Worm (Caenorhabditis elegans) whole organism, young adult: ENCODE results near the gene mtm-3.
A peak's percentile ranks its signal among the peaks of the same experiment; 100 is the strongest.

Experiments
- B0035.1 ChIP-seq: sonication (generic microtip); optimal IDR thresholded peaks from 2 replicates; lab custom pipeline; 2016; ENCODE audit warnings: missing genetic modification characterization, mild to moderate bottlenecking, missing compliant biosample characterization, missing genotype, missing genetic modification reagents
- B0261.1 ChIP-seq: sonication (generic microtip); optimal IDR thresholded peaks from 2 replicates; lab custom pipeline; 2016; ENCODE audit warnings: mild to moderate bottlenecking, missing genetic modification characterization, moderate library complexity, missing compliant biosample characterization
- B0336.3 ChIP-seq: fragments of 200-800 bp; sonication (Bioruptor generic); IDR thresholded peaks from 2 replicates; pipeline ENCODE4 v1.3.6; 2022; ENCODE audit warnings: missing genetic modification characterization, missing compliant biosample characterization
- F37B4.10 ChIP-seq: fragments of 200-800 bp; sonication (Bioruptor generic); IDR thresholded peaks from 2 replicates; pipeline ENCODE4 v1.3.6; 2022; ENCODE audit warnings: missing genetic modification characterization, missing compliant biosample characterization
- F39B2.1 ChIP-seq: fragments of 200-800 bp; sonication (Bioruptor generic); IDR thresholded peaks from 2 replicates; pipeline ENCODE4 v1.3.6; 2022; ENCODE audit warnings: missing genetic modification reagents, missing genetic modification characterization, missing compliant biosample characterization
- F55B11.4 ChIP-seq: sonication (generic microtip); optimal IDR thresholded peaks from 2 replicates; lab custom pipeline; 2016; ENCODE audit warnings: missing compliant biosample characterization, missing genetic modification characterization, borderline replicate concordance; ENCODE audit not compliant: insufficient read depth
- K11D2.4 ChIP-seq: fragments of 200-800 bp; sonication (Bioruptor generic); IDR thresholded peaks from 2 replicates; pipeline ENCODE4 v1.3.6; 2022; ENCODE audit warnings: missing genetic modification reagents, missing genetic modification characterization, missing compliant biosample characterization
- K12H6.12 ChIP-seq: fragments of 200-800 bp; sonication (Bioruptor generic); optimal IDR thresholded peaks from 2 replicates; lab custom pipeline; 2018; ENCODE audit warnings: mild to moderate bottlenecking, missing genetic modification characterization, missing compliant biosample characterization
- T07F8.4 ChIP-seq: sonication (generic microtip); optimal IDR thresholded peaks from 2 replicates; lab custom pipeline; 2016; ENCODE audit warnings: mild to moderate bottlenecking, missing genetic modification characterization, moderate library complexity, missing compliant biosample characterization
- Y53F4B.3 ChIP-seq: fragments of 200-800 bp; sonication (Bioruptor generic); IDR thresholded peaks from 2 replicates; pipeline ENCODE4 v1.3.6; 2022; ENCODE audit warnings: missing genetic modification reagents, missing genetic modification characterization, missing compliant biosample characterization
- Y53G8AR.9 ChIP-seq: fragments of 200-800 bp; sonication (Bioruptor generic); conservative IDR thresholded peaks from 2 replicates; pipeline ENCODE4 v1.3.6; 2022; ENCODE audit warnings: missing genetic modification reagents, missing genetic modification characterization, missing compliant biosample characterization
- ama-1 ChIP-seq, 3 experiments: fragments of 150-350 bp in 1 of 3; sonication (generic microtip) in 2 of 3; optimal IDR thresholded peaks; 2 replicates each; lab custom pipeline; 2014 to 2018; ENCODE audit warnings: missing biosample characterization in 2 of 3, missing genetic modification characterization in 2 of 3, missing genetic modification reagents in 2 of 3
- atf-7 ChIP-seq: sonication (generic microtip); optimal IDR thresholded peaks from 2 replicates; lab custom pipeline; 2017; ENCODE audit warnings: mild to moderate bottlenecking, missing genetic modification characterization, missing compliant biosample characterization
- attf-3 ChIP-seq: fragments of 200-800 bp; sonication (Bioruptor generic); conservative IDR thresholded peaks from 2 replicates; pipeline ENCODE4 v1.3.6; 2022; ENCODE audit warnings: missing genetic modification reagents, missing genetic modification characterization, missing compliant biosample characterization
- attf-5 ChIP-seq: fragments of 200-800 bp; sonication (Bioruptor generic); optimal IDR thresholded peaks from 2 replicates; lab custom pipeline; 2018; ENCODE audit warnings: mild to moderate bottlenecking, missing genetic modification characterization, missing compliant biosample characterization
- attf-6 ChIP-seq: fragments of 200-800 bp; sonication (Bioruptor generic); IDR thresholded peaks from 2 replicates; pipeline ENCODE4 v1.3.6; 2022; ENCODE audit warnings: missing genetic modification reagents, missing genetic modification characterization, missing compliant biosample characterization
- bed-1 ChIP-seq: fragments of 200-800 bp; sonication (Bioruptor generic); IDR thresholded peaks from 2 replicates; pipeline ENCODE4 v1.3.6; 2022; ENCODE audit warnings: missing genetic modification reagents, missing genetic modification characterization, missing compliant biosample characterization
- bed-2 ChIP-seq: fragments of 200-800 bp; sonication (Bioruptor generic); IDR thresholded peaks from 2 replicates; pipeline ENCODE4 v1.3.6; 2022; ENCODE audit warnings: missing genetic modification reagents, missing genetic modification characterization, missing compliant biosample characterization
- ccch-3 ChIP-seq: fragments of 200-800 bp; sonication (Bioruptor generic); optimal IDR thresholded peaks from 2 replicates; lab custom pipeline; 2018; ENCODE audit warnings: mild to moderate bottlenecking, missing genetic modification characterization, missing compliant biosample characterization
- cebp-1 ChIP-seq, 2 experiments: fragments of 200-800 bp in 1 of 2; sonication (Bioruptor generic) in 1 of 2; sonication (generic microtip) in 1 of 2; IDR thresholded peaks in 1 of 2; optimal IDR thresholded peaks in 1 of 2; 2 replicates each; pipeline versions ENCODE4 v1.3.6 to Lab custom; 2017 to 2022; ENCODE audit warnings: missing compliant biosample characterization in 2 of 2, missing genetic modification characterization in 2 of 2, mild to moderate bottlenecking in 1 of 2, missing genetic modification reagents in 1 of 2, moderate library complexity in 1 of 2
- cebp-2 ChIP-seq: fragments of 200-800 bp; sonication (Bioruptor generic); IDR thresholded peaks from 2 replicates; pipeline ENCODE4 v1.3.6; 2022; ENCODE audit warnings: missing genetic modification characterization, missing compliant biosample characterization
- ceh-58 ChIP-seq: fragments of 200-800 bp; sonication (Bioruptor generic); IDR thresholded peaks from 2 replicates; pipeline ENCODE4 v1.3.6; 2022; ENCODE audit warnings: missing genetic modification characterization, missing compliant biosample characterization
- chd-7 ChIP-seq: sonication (generic microtip); optimal IDR thresholded peaks from 2 replicates; lab custom pipeline; 2016; ENCODE audit warnings: mild to moderate bottlenecking, missing genetic modification characterization, moderate library complexity, missing compliant biosample characterization
- dpl-1 ChIP-seq: fragments of 150-350 bp; optimal IDR thresholded peaks from 2 replicates; lab custom pipeline; 2014; ENCODE audit warnings: missing biosample characterization, missing genetic modification reagents, missing genetic modification characterization
- egl-44 ChIP-seq: fragments of 200-800 bp; sonication (Bioruptor generic); IDR thresholded peaks from 2 replicates; pipeline ENCODE4 v1.3.6; 2022; ENCODE audit warnings: missing genetic modification reagents, missing genetic modification characterization, missing compliant biosample characterization
- ekl-4 ChIP-seq: fragments of 200-800 bp; sonication (Bioruptor generic); IDR thresholded peaks from 2 replicates; pipeline ENCODE4 v1.3.6; 2022; ENCODE audit warnings: missing genetic modification reagents, missing genetic modification characterization, missing compliant biosample characterization
- him-1 ChIP-seq: sonication (generic microtip); optimal IDR thresholded peaks from 2 replicates; lab custom pipeline; 2016; ENCODE audit warnings: missing genotype, missing genetic modification reagents, missing genetic modification characterization, missing compliant biosample characterization
- hmg-1.2 ChIP-seq: fragments of 200-800 bp; sonication (Bioruptor generic); IDR thresholded peaks from 2 replicates; pipeline ENCODE4 v1.3.6; 2022; ENCODE audit warnings: missing genetic modification reagents, missing genetic modification characterization, missing compliant biosample characterization
- lag-1 ChIP-seq: fragments of 200-800 bp; sonication (Bioruptor generic); IDR thresholded peaks from 2 replicates; pipeline ENCODE4 v1.3.6; 2022; ENCODE audit warnings: missing genetic modification reagents, missing genetic modification characterization, missing compliant biosample characterization
- lin-35 ChIP-seq, 3 experiments: fragments of 150-350 bp in 2 of 3; sonication (generic microtip) in 1 of 3; optimal IDR thresholded peaks; 2 replicates each; lab custom pipeline; 2014 to 2018; ENCODE audit warnings: missing biosample characterization in 3 of 3, missing genetic modification characterization in 3 of 3, missing genetic modification reagents in 3 of 3
- lin-54 ChIP-seq: fragments of 200-800 bp; sonication (Bioruptor generic); optimal IDR thresholded peaks from 2 replicates; lab custom pipeline; 2018; ENCODE audit warnings: mild to moderate bottlenecking, missing genetic modification characterization, missing compliant biosample characterization
- lsy-27 ChIP-seq: sonication (generic microtip); optimal IDR thresholded peaks from 2 replicates; lab custom pipeline; 2017; ENCODE audit warnings: missing genetic modification characterization, mild to moderate bottlenecking, missing compliant biosample characterization, antibody characterized with exemption, missing genotype, borderline replicate concordance; ENCODE audit not compliant: insufficient read depth
- madf-6 ChIP-seq: fragments of 200-800 bp; sonication (Bioruptor generic); IDR thresholded peaks from 2 replicates; pipeline ENCODE4 v1.3.6; 2022; ENCODE audit warnings: missing genetic modification reagents, missing genetic modification characterization, missing compliant biosample characterization
- mes-4 ChIP-seq: sonication (generic microtip); optimal IDR thresholded peaks from 2 replicates; lab custom pipeline; 2016; ENCODE audit warnings: missing genotype, missing genetic modification characterization, missing compliant biosample characterization
- nfya-2 ChIP-seq: fragments of 200-800 bp; sonication (Bioruptor generic); IDR thresholded peaks from 2 replicates; pipeline ENCODE4 v1.3.6; 2022; ENCODE audit warnings: missing genetic modification reagents, missing genetic modification characterization, missing compliant biosample characterization
- nfyb-1 ChIP-seq: fragments of 200-800 bp; sonication (Bioruptor generic); IDR thresholded peaks from 2 replicates; pipeline ENCODE4 v1.3.6; 2022; ENCODE audit warnings: missing genetic modification reagents, missing genetic modification characterization, missing compliant biosample characterization
- pbrm-1 ChIP-seq: fragments of 200-800 bp; sonication (Bioruptor generic); IDR thresholded peaks from 2 replicates; pipeline ENCODE4 v1.3.6; 2022; ENCODE audit warnings: missing genetic modification reagents, missing genetic modification characterization, missing compliant biosample characterization
- rcor-1 ChIP-seq: fragments of 200-800 bp; sonication (Bioruptor generic); IDR thresholded peaks from 2 replicates; pipeline ENCODE4 v1.3.6; 2022; ENCODE audit warnings: missing genetic modification reagents, missing genetic modification characterization, missing compliant biosample characterization
- snpc-1.1 ChIP-seq: sonication (generic microtip); optimal IDR thresholded peaks from 2 replicates; lab custom pipeline; 2017; ENCODE audit warnings: missing genetic modification characterization, mild to moderate bottlenecking, missing compliant biosample characterization, antibody characterized with exemption, moderate library complexity, missing genotype, missing genetic modification reagents; ENCODE audit not compliant: insufficient read depth
- somi-1 ChIP-seq: fragments of 200-800 bp; sonication (Bioruptor generic); optimal IDR thresholded peaks from 2 replicates; lab custom pipeline; 2018; ENCODE audit warnings: mild to moderate bottlenecking, missing genetic modification characterization, missing compliant biosample characterization
- sptf-2 ChIP-seq: fragments of 200-800 bp; sonication (Bioruptor generic); optimal IDR thresholded peaks from 2 replicates; lab custom pipeline; 2018; ENCODE audit warnings: mild to moderate bottlenecking, missing genetic modification characterization, missing compliant biosample characterization
- ztf-18 ChIP-seq: sonication (generic microtip); optimal IDR thresholded peaks from 2 replicates; lab custom pipeline; 2016; ENCODE audit warnings: missing genotype, mild to moderate bottlenecking, missing genetic modification characterization, missing compliant biosample characterization

Gene mtm-3

ce11 chrIII:3790855-3791254 is 9.4 kb downstream of the mtm-3 start (continued):
- TF ChIP-seq dpl-1 (GFP tag; lab: Kevin White, UChicago) (no peak), bed-2 (no peak)

- TF ChIP-seq cebp-2 (0 out of 2 replicates have a peak, but pooled peaks have one; percentile 60), somi-1 (GFP tag; lab: Kevin White, UChicago) (no peak), Y53F4B.3 (GFP tag; lab: Robert Waterston, UW) (no peak), him-1 (tag; lab: Kevin White, UChicago) (peak; percentile 56), lin-35 (GFP tag; optimal IDR thresholded peaks at IDR 0.05; lab: Kevin White, UChicago) (peak in 1 of 3 experiments; percentile 29), Y53G8AR.9 (GFP tag; lab: Robert Waterston, UW) (peak; percentile 21; the same call in 1 of the 2 replicates), B0261.1 (tag; lab: Kevin White, UChicago) (no peak), lsy-27 (no peak), pbrm-1 (GFP tag; lab: Robert Waterston, UW) (no peak; the same call in 1 of the 2 replicates), ceh-58 (GFP tag; lab: Robert Waterston, UW) (no peak), attf-6 (GFP tag; lab: Robert Waterston, UW) (no peak), sptf-2 (no peak), F55B11.4 (tag; lab: Kevin White, UChicago) (no peak), ccch-3 (no peak), F37B4.10 (GFP tag; lab: Robert Waterston, UW) (no peak), K12H6.12 (tag; lab: Kevin White, UChicago) (no peak), egl-44 (no peak), hmg-1.2 (GFP tag; lab: Robert Waterston, UW) (no peak), ekl-4 (GFP tag; lab: Robert Waterston, UW) (peak; percentile 47; the same call in 1 of the 2 replicates), attf-3 (GFP tag; lab: Robert Waterston, UW) (no peak), mes-4 (tag; lab: Kevin White, UChicago) (no peak), F39B2.1 (no peak), lin-54 (GFP tag; lab: Kevin White, UChicago) (no peak), chd-7 (tag; lab: Kevin White, UChicago) (peak; percentile 40), nfyb-1 (0 out of 2 replicates have a peak, but pooled peaks have one; percentile 46), attf-5 (GFP tag; lab: Kevin White, UChicago) (no peak), K11D2.4 (0 out of 2 replicates have a peak, but pooled peaks have one; percentile 32), bed-1 (GFP tag; lab: Robert Waterston, UW) (no peak), B0035.1 (tag; lab: Kevin White, UChicago) (no peak), cebp-1 (GFP tag; IDR thresholded peaks at IDR 0.05; lab: Robert Waterston, UW) (no peak), cebp-1 (tag; optimal IDR thresholded peaks at IDR 0.05; lab: Kevin White, UChicago) (peak; percentile 34), ztf-18 (tag; lab: Kevin White, UChicago) (no peak), snpc-1.1 (no peak), nfya-2 (GFP tag; lab: Robert Waterston, UW) (no peak), T07F8.4 (no peak), madf-6 (GFP tag; lab: Robert Waterston, UW) (peak; percentile 8; the same call in 1 of the 2 replicates), lag-1 (no peak), atf-7 (tag; lab: Kevin White, UChicago) (peak; percentile 34), ama-1 (optimal IDR thresholded peaks at IDR 0.05; lab: Kevin White, UChicago) (no peak), ama-1 (GFP tag; optimal IDR thresholded peaks at IDR 0.05; lab: Kevin White, UChicago) (no peak), rcor-1 (GFP tag; lab: Robert Waterston, UW) (no peak), B0336.3 (no peak)
These were observed 10.4 kb downstream of the mtm-3 start for ce11 chrIII:3789688-3790371.
